Fruit fly (Drosophila melanogaster): ENCODE results near the gene CG15260.

DNA sequence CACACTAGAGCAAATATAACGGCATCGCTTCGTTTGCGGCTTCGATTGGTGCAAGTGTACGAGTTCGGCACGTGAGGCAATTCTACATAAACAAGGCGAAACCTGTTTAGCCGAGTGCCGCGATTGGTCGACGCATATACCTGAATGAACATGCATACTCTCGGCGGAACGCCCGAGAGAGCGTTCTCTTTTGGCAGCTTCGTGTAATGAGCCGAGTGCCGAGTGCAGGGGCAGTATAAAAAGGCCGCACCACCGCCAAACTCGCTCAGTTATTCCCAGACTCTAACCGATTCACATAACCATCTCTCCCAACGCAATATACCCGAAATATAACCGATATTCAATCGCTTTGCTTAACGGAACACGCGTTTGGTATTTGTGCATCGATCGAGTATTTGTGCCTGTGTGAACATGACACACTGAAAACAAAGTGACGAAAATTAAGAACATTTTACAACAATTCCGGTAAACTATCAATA is 41.6 kb upstream of the CG15260 start, which contains the start of gene esg:
- TF ChIP-seq Sin3A (optimal IDR thresholded peaks at IDR 0.05): no peak
- no peak for TF ChIP-seq psq (optimal IDR thresholded peaks at IDR 0.05)
- TF ChIP-seq ttk (optimal IDR thresholded peaks at IDR 0.05): no peak
- no peak for TF ChIP-seq insv (optimal IDR thresholded peaks at IDR 0.05)
- TF ChIP-seq Myc (optimal IDR thresholded peaks at IDR 0.05): no peak
- no peak for TF ChIP-seq h (optimal IDR thresholded peaks at IDR 0.05)
